Worm (Caenorhabditis elegans) whole organism, L1 larva: Measurements from ENCODE around the gene F10C1.3.

Experiments used
- ama-1 ChIP-seq: fragments of 150-350 bp; optimal IDR thresholded peaks from 2 replicates; lab custom pipeline; 2014
- ces-1 ChIP-seq: fragments of 150-350 bp; optimal IDR thresholded peaks from 2 replicates; lab custom pipeline; 2014; ENCODE audit warnings: missing biosample characterization, missing genetic modification reagents, missing genetic modification characterization
- hlh-17 ChIP-seq: fragments of 200-800 bp; sonication (Bioruptor generic); optimal IDR thresholded peaks from 2 replicates; lab custom pipeline; 2018; ENCODE audit warnings: missing genetic modification characterization, mild to moderate bottlenecking, missing compliant biosample characterization, moderate library complexity, borderline replicate concordance
- hpl-2 ChIP-seq: fragments of 150-350 bp; optimal IDR thresholded peaks from 2 replicates; lab custom pipeline; 2014; ENCODE audit warnings: missing biosample characterization, missing genetic modification reagents, missing genetic modification characterization
- nhr-12 ChIP-seq: sonication (generic microtip); optimal IDR thresholded peaks from 2 replicates; lab custom pipeline; 2017; ENCODE audit warnings: missing biosample characterization, missing genetic modification characterization
- pqm-1 ChIP-seq: sonication (generic microtip); optimal IDR thresholded peaks from 3 replicates; lab custom pipeline; 2017; ENCODE audit warnings: missing biosample characterization, missing genetic modification characterization
- tbx-2 ChIP-seq: sonication (generic microtip); optimal IDR thresholded peaks from 2 replicates; lab custom pipeline; 2016; ENCODE audit warnings: missing genetic modification characterization, missing compliant biosample characterization
- unc-86 ChIP-seq: sonication (generic microtip); optimal IDR thresholded peaks from 2 replicates; lab custom pipeline; 2016; ENCODE audit warnings: missing genetic modification characterization, missing compliant biosample characterization

DNA sequence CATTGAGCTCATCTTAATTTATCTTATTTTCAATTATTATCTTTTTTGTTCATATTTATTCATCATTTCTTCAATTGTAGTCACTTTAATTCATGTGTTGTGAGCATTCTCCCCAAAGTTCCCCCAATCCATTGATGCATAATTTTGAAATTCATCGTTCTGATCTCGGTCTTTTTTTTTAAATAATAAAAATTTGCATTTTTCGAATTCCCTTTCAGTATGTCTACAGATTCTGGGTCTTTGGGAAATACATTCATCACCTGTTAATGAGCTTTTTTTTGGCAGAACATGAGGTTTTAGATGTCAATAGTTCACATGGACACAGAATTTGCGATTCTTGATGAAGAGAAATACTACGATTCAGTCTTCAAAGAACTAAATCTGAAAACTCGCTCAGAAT, 37.7 kb downstream of the F10C1.3 start, which contains the start of gene damt-1:
- TF ChIP-seq hpl-2 (GFP tag; lab: Kevin White, UChicago) (no peak), hlh-17 (GFP tag; lab: Kevin White, UChicago) (no peak), unc-86 (tag; lab: Kevin White, UChicago) (no peak), ces-1 (GFP tag; lab: Kevin White, UChicago) (no peak), nhr-12 (tag; lab: Kevin White, UChicago) (no peak), tbx-2 (no peak), ama-1 (lab: Kevin White, UChicago) (no peak), pqm-1 (tag; lab: Kevin White, UChicago) (no peak)
